Worm (Caenorhabditis elegans) whole organism, L1 larva: ENCODE data around the gene EEED8.14.

Experiments used
- C04F5.9 ChIP-seq: sonication (generic microtip); optimal IDR thresholded peaks from 2 replicates; lab custom pipeline; 2016; ENCODE audit warnings: missing genetic modification characterization, missing compliant biosample characterization
- C16A3.4 ChIP-seq: fragments of 150-350 bp; optimal IDR thresholded peaks from 2 replicates; lab custom pipeline; 2014; ENCODE audit warnings: missing biosample characterization, missing genetic modification characterization
- C34B4.2 ChIP-seq: sonication (generic microtip); optimal IDR thresholded peaks from 2 replicates; lab custom pipeline; 2017; ENCODE audit warnings: mild to moderate bottlenecking, missing genetic modification characterization, missing compliant biosample characterization
- F16B12.6 ChIP-seq: fragments of 150-350 bp; optimal IDR thresholded peaks from 2 replicates; lab custom pipeline; 2014; ENCODE audit warnings: missing biosample characterization, missing genetic modification characterization
- aha-1 ChIP-seq: fragments of 150-350 bp; optimal IDR thresholded peaks from 2 replicates; lab custom pipeline; 2014; ENCODE audit warnings: missing biosample characterization, missing genetic modification characterization
- alr-1 ChIP-seq: fragments of 200-800 bp; sonication (Bioruptor generic); optimal IDR thresholded peaks from 2 replicates; lab custom pipeline; 2018; ENCODE audit warnings: borderline replicate concordance, mild to moderate bottlenecking, missing genetic modification characterization, missing compliant biosample characterization
- aly-2 ChIP-seq: fragments of 150-350 bp; optimal IDR thresholded peaks from 2 replicates; lab custom pipeline; 2014; ENCODE audit warnings: missing biosample characterization, missing genetic modification characterization
- ama-1 ChIP-seq: fragments of 150-350 bp; optimal IDR thresholded peaks from 2 replicates; lab custom pipeline; 2014
- ceh-8 ChIP-seq: fragments of 200-800 bp; sonication (Bioruptor generic); optimal IDR thresholded peaks from 2 replicates; lab custom pipeline; 2018; ENCODE audit warnings: mild to moderate bottlenecking, missing genetic modification characterization, moderate library complexity, missing compliant biosample characterization
- ceh-82 ChIP-seq, 3 experiments: fragments of 150-350 bp in 1 of 3; sonication (generic microtip) in 2 of 3; optimal IDR thresholded peaks; 2 replicates each; lab custom pipeline; 2014 to 2017; ENCODE audit warnings: missing biosample characterization in 3 of 3, missing genetic modification characterization in 3 of 3
- ceh-88 ChIP-seq: fragments of 200-800 bp; sonication (Bioruptor generic); IDR thresholded peaks from 2 replicates; pipeline ENCODE4 v1.3.6; 2022; ENCODE audit warnings: missing genetic modification characterization, missing compliant biosample characterization
- ceh-90 ChIP-seq: sonication (generic microtip); optimal IDR thresholded peaks from 2 replicates; lab custom pipeline; 2016; ENCODE audit warnings: missing genetic modification characterization, missing compliant biosample characterization
- ces-1 ChIP-seq: fragments of 150-350 bp; optimal IDR thresholded peaks from 2 replicates; lab custom pipeline; 2014; ENCODE audit warnings: missing biosample characterization, missing genetic modification reagents, missing genetic modification characterization
- efl-3 ChIP-seq: fragments of 200-800 bp; sonication (Bioruptor generic); optimal IDR thresholded peaks from 2 replicates; lab custom pipeline; 2018; ENCODE audit warnings: mild to moderate bottlenecking, missing genetic modification characterization, missing compliant biosample characterization
- egl-13 ChIP-seq: sonication (generic microtip); optimal IDR thresholded peaks from 2 replicates; lab custom pipeline; 2016; ENCODE audit warnings: missing genotype, missing genetic modification reagents, missing genetic modification characterization, missing compliant biosample characterization
- egl-27 ChIP-seq, 2 experiments: fragments of 150-350 bp in 1 of 2; sonication (generic microtip); optimal IDR thresholded peaks; 3 replicates each; lab custom pipeline; 2017 to 2018; ENCODE audit warnings: missing biosample characterization in 2 of 2, missing genetic modification characterization in 2 of 2, missing genetic modification reagents in 2 of 2
- elt-2 ChIP-seq: sonication (generic microtip); optimal IDR thresholded peaks from 2 replicates; lab custom pipeline; 2016; ENCODE audit warnings: missing genetic modification characterization, mild to moderate bottlenecking, inconsistent platforms, missing compliant biosample characterization, missing genetic modification reagents
- fkh-10 ChIP-seq: sonication (generic microtip); optimal IDR thresholded peaks from 2 replicates; lab custom pipeline; 2017; ENCODE audit warnings: missing biosample characterization, missing genetic modification reagents, missing genetic modification characterization
- fkh-4 ChIP-seq: sonication (generic microtip); optimal IDR thresholded peaks from 2 replicates; lab custom pipeline; 2016; ENCODE audit warnings: missing compliant biosample characterization, missing genetic modification characterization, borderline replicate concordance
- fkh-8 ChIP-seq: sonication (generic microtip); optimal IDR thresholded peaks from 2 replicates; lab custom pipeline; 2016; ENCODE audit warnings: mild to moderate bottlenecking, missing genetic modification characterization, missing compliant biosample characterization
- fos-1 ChIP-seq: fragments of 150-350 bp; optimal IDR thresholded peaks from 2 replicates; lab custom pipeline; 2014; ENCODE audit warnings: missing biosample characterization, missing genetic modification characterization
- hlh-17 ChIP-seq: fragments of 200-800 bp; sonication (Bioruptor generic); optimal IDR thresholded peaks from 2 replicates; lab custom pipeline; 2018; ENCODE audit warnings: missing genetic modification characterization, mild to moderate bottlenecking, missing compliant biosample characterization, moderate library complexity, borderline replicate concordance
- jun-1 ChIP-seq: fragments of 150-350 bp; optimal IDR thresholded peaks from 2 replicates; lab custom pipeline; 2014; ENCODE audit warnings: missing biosample characterization, missing genetic modification reagents, missing genetic modification characterization
- lin-13 ChIP-seq: fragments of 150-350 bp; optimal IDR thresholded peaks from 2 replicates; lab custom pipeline; 2014; ENCODE audit warnings: missing biosample characterization, missing genetic modification reagents, missing genetic modification characterization
- lin-35 ChIP-seq, 2 experiments: fragments of 150-350 bp; optimal IDR thresholded peaks; 2 replicates each; lab custom pipeline; 2014; ENCODE audit warnings: missing biosample characterization in 2 of 2, missing genetic modification characterization in 2 of 2, missing genetic modification reagents in 2 of 2
- lir-3 ChIP-seq: sonication (generic microtip); optimal IDR thresholded peaks from 2 replicates; lab custom pipeline; 2016; ENCODE audit warnings: mild to moderate bottlenecking, missing genetic modification characterization, moderate library complexity, missing compliant biosample characterization; ENCODE audit not compliant: poor library complexity
- lsy-2 ChIP-seq, 2 experiments: fragments of 150-350 bp; optimal IDR thresholded peaks; 2 replicates each; lab custom pipeline; 2014; ENCODE audit warnings: missing biosample characterization in 2 of 2, missing genetic modification characterization in 2 of 2
- mab-9 ChIP-seq: fragments of 200-800 bp; sonication (Bioruptor generic); IDR thresholded peaks from 2 replicates; pipeline ENCODE4 v1.3.6; 2022; ENCODE audit warnings: missing genetic modification reagents, missing genetic modification characterization, missing compliant biosample characterization
- mdl-1 ChIP-seq, 2 experiments: fragments of 150-350 bp; optimal IDR thresholded peaks; 2 replicates each; lab custom pipeline; 2014 to 2017; ENCODE audit warnings: missing biosample characterization in 2 of 2, missing genetic modification characterization in 2 of 2, inconsistent platforms in 1 of 2
- mep-1 ChIP-seq: fragments of 150-350 bp; optimal IDR thresholded peaks from 2 replicates; lab custom pipeline; 2014; ENCODE audit warnings: missing biosample characterization, missing genetic modification characterization
- nhr-237 ChIP-seq: fragments of 150-350 bp; optimal IDR thresholded peaks from 2 replicates; lab custom pipeline; 2014; ENCODE audit warnings: missing biosample characterization, missing genetic modification characterization
- nhr-28 ChIP-seq: fragments of 150-350 bp; optimal IDR thresholded peaks from 2 replicates; lab custom pipeline; 2014; ENCODE audit warnings: missing biosample characterization, missing genetic modification characterization
- nhr-71 ChIP-seq: sonication (generic microtip); optimal IDR thresholded peaks from 2 replicates; lab custom pipeline; 2016; ENCODE audit warnings: mild to moderate bottlenecking, missing genetic modification characterization, moderate library complexity, missing compliant biosample characterization
- nhr-84 ChIP-seq: sonication (generic microtip); optimal IDR thresholded peaks from 2 replicates; lab custom pipeline; 2017; ENCODE audit warnings: missing biosample characterization, missing genetic modification characterization
- nhr-90 ChIP-seq: sonication (generic microtip); optimal IDR thresholded peaks from 2 replicates; lab custom pipeline; 2016; ENCODE audit warnings: mild to moderate bottlenecking, missing genetic modification characterization, missing compliant biosample characterization; ENCODE audit not compliant: poor library complexity
- pax-3 ChIP-seq: fragments of 200-800 bp; sonication (Bioruptor generic); optimal IDR thresholded peaks from 2 replicates; lab custom pipeline; 2018; ENCODE audit warnings: mild to moderate bottlenecking, missing genetic modification characterization, moderate library complexity, missing compliant biosample characterization
- rnt-1 ChIP-seq: sonication (generic microtip); optimal IDR thresholded peaks from 2 replicates; lab custom pipeline; 2016; ENCODE audit warnings: mild to moderate bottlenecking, missing genetic modification characterization, moderate library complexity, missing compliant biosample characterization
- snu-23 ChIP-seq: sonication (generic microtip); optimal IDR thresholded peaks from 2 replicates; lab custom pipeline; 2016; ENCODE audit warnings: missing genetic modification characterization, missing compliant biosample characterization
- sox-4 ChIP-seq: sonication (generic microtip); optimal IDR thresholded peaks from 2 replicates; lab custom pipeline; 2016; ENCODE audit warnings: missing genetic modification characterization, missing compliant biosample characterization
- tlp-1 ChIP-seq: fragments of 150-350 bp; optimal IDR thresholded peaks from 2 replicates; lab custom pipeline; 2014; ENCODE audit warnings: missing biosample characterization, missing genetic modification characterization
- unc-30 ChIP-seq: sonication (generic microtip); optimal IDR thresholded peaks from 2 replicates; lab custom pipeline; 2017; ENCODE audit warnings: missing biosample characterization, missing genetic modification characterization
- unc-62 ChIP-seq: fragments of 150-350 bp; optimal IDR thresholded peaks from 2 replicates; lab custom pipeline; 2014; ENCODE audit warnings: missing biosample characterization, missing genetic modification reagents, missing genetic modification characterization
- unc-98 ChIP-seq: fragments of 200-800 bp; sonication (Bioruptor generic); IDR thresholded peaks from 2 replicates; pipeline ENCODE4 v1.3.6; 2022; ENCODE audit warnings: missing genetic modification characterization, missing compliant biosample characterization
- xbp-1 ChIP-seq: sonication (generic microtip); optimal IDR thresholded peaks from 2 replicates; lab custom pipeline; 2016; ENCODE audit warnings: missing genetic modification characterization, missing compliant biosample characterization
- zag-1 ChIP-seq: fragments of 150-350 bp; optimal IDR thresholded peaks from 2 replicates; lab custom pipeline; 2014; ENCODE audit warnings: missing biosample characterization, missing genetic modification characterization
- ztf-11 ChIP-seq, 2 experiments: sonication (generic microtip); optimal IDR thresholded peaks; 2 replicates each; lab custom pipeline; 2016 to 2017; ENCODE audit warnings: missing genetic modification characterization in 2 of 2, missing biosample characterization in 1 of 2, missing compliant biosample characterization in 1 of 2
- ztf-4 ChIP-seq: fragments of 150-350 bp; optimal IDR thresholded peaks from 2 replicates; lab custom pipeline; 2014; ENCODE audit warnings: missing biosample characterization, missing genetic modification characterization

Gene EEED8.14

DNA sequence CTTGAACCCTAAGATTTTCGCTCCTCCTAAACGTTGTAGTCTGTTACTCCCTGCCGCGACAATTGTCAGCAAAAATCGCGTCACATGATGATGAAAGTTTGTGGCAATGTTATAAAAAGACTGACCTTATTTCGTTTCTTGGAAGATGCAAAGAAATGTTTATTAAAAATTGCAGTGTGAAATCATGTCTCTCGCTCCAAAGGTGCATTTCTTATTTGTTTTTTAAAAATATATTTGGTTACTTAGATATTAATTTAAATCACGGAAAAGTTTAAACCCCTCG lies 35.7 kb downstream of the EEED8.14 start (continued):
- TF ChIP-seq fkh-8 (no peak), fkh-4 (tag; lab: Kevin White, UChicago) (no peak), ztf-11 (tag; optimal IDR thresholded peaks at IDR 0.05; lab: Kevin White, UChicago) (no peak), ztf-4 (no peak), zag-1 (tag; lab: Kevin White, UChicago) (no peak), mep-1 (tag; lab: Kevin White, UChicago) (no peak), hlh-17 (GFP tag; lab: Kevin White, UChicago) (no peak), unc-30 (tag; lab: Kevin White, UChicago) (no peak), sox-4 (tag; lab: Kevin White, UChicago) (no peak), mab-9 (GFP tag; lab: Robert Waterston, UW) (no peak), nhr-237 (tag; lab: Kevin White, UChicago) (no peak), ceh-82 (tag; optimal IDR thresholded peaks at IDR 0.05; lab: Kevin White, UChicago) (no peak), unc-98 (no peak), jun-1 (no peak), ceh-8 (GFP tag; lab: Kevin White, UChicago) (no peak), ama-1 (no peak), elt-2 (no peak), lin-35 (GFP tag; optimal IDR thresholded peaks at IDR 0.05; lab: Kevin White, UChicago) (peak; percentile 13 to 47), ceh-90 (tag; lab: Kevin White, UChicago) (no peak), ceh-88 (no peak), nhr-84 (tag; lab: Kevin White, UChicago) (no peak), pax-3 (tag; lab: Kevin White, UChicago) (no peak), lsy-2 (tag; optimal IDR thresholded peaks at IDR 0.05; lab: Kevin White, UChicago) (no peak), lir-3 (tag; lab: Kevin White, UChicago) (no peak), tlp-1 (tag; lab: Kevin White, UChicago) (no peak), mdl-1 (tag; optimal IDR thresholded peaks at IDR 0.05; lab: Kevin White, UChicago) (no peak), F16B12.6 (no peak), alr-1 (tag; lab: Kevin White, UChicago) (no peak), C16A3.4 (tag; lab: Kevin White, UChicago) (no peak), C04F5.9 (tag; lab: Kevin White, UChicago) (no peak), egl-13 (tag; lab: Kevin White, UChicago) (no peak), efl-3 (GFP tag; lab: Kevin White, UChicago) (no peak), lin-13 (no peak), snu-23 (GFP tag; lab: Kevin White, UChicago) (peak; percentile 35), egl-27 (tag; optimal IDR thresholded peaks at IDR 0.05; lab: Kevin White, UChicago) (no peak), fkh-10 (GFP tag; lab: Kevin White, UChicago) (no peak), ces-1 (GFP tag; lab: Kevin White, UChicago) (no peak), rnt-1 (tag; lab: Kevin White, UChicago) (peak; percentile 12), nhr-28 (tag; lab: Kevin White, UChicago) (no peak), C34B4.2 (tag; lab: Kevin White, UChicago) (no peak), unc-62 (GFP tag; lab: Kevin White, UChicago) (no peak), aha-1 (no peak), xbp-1 (tag; lab: Kevin White, UChicago) (peak; percentile 13), aly-2 (no peak), fos-1 (tag; lab: Kevin White, UChicago) (no peak), nhr-90 (tag; lab: Kevin White, UChicago) (peak; percentile 25), nhr-71 (peak; percentile 64)
